Fruit fly (Drosophila melanogaster): ENCODE results near the gene rt.

DNA sequence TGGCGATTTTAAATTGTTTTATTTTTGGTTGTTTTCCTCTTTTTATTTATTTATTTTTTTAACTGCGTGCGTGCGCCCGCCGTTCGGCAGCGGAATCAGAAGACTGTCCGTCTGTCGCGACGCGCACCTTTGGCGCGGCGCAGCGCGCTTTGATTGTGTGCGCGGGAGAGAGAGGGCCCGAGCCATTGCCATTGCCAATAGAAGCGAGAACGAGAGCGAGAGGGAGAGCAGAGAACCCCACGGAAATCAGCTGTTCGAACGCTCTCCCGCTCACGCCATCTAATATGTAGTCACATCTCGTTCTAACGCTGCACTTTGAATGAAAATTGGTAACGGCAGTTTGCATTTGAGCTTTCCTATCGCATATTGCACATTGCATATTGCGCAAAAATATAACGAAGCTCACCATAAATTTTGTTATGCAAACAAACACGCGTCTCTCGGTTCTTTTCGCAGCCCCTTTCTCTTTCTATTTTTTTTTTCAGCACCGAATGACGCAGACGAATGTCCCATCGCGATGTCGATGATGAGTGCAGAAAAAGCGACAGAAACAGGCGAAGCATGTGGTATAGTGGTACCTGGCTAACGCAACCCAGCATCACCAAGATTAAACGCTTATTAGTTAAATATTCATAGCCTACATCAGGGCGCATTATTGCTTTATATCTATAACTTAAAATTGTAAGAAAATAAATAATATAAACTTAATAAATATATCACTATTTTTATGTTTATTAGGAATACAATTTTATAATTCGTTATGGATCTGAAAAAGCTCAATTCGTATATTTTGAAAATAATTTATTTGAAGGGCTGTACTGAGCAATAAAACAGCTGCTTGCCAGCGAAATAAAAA, 53.0 kb downstream of the rt start:
- TF ChIP-seq Myc (optimal IDR thresholded peaks at IDR 0.05) (no peak), h (optimal IDR thresholded peaks at IDR 0.05) (no peak), psq (optimal IDR thresholded peaks at IDR 0.05) (no peak), Sin3A (optimal IDR thresholded peaks at IDR 0.05) (no peak), insv (optimal IDR thresholded peaks at IDR 0.05) (no peak)

Data from Kc167 (cell line).